Fruit fly (Drosophila melanogaster): ENCODE results near the gene spen.
A peak's percentile ranks its signal among the peaks of the same experiment; 100 is the strongest.

The spen gene

dm6 chr2L:160581-161452, 2.0 kb downstream of the spen start:
- TF ChIP-seq CG5204 (GFP tag; optimal IDR thresholded peaks at IDR 0.05) (peak; percentile 95), cnc (optimal IDR thresholded peaks at IDR 0.05) (no peak), CG14711 (tag; optimal IDR thresholded peaks at IDR 0.05) (peak; percentile 52), tj (GFP tag; optimal IDR thresholded peaks at IDR 0.05) (peak; percentile 97), CG7045 (GFP tag; optimal IDR thresholded peaks at IDR 0.05) (peak; percentile 96), CG12768 (GFP tag; optimal IDR thresholded peaks at IDR 0.05) (peak; percentile 97), bab1 (GFP tag; optimal IDR thresholded peaks at IDR 0.05) (peak; percentile 93), Crg-1 (GFP tag; optimal IDR thresholded peaks at IDR 0.05) (peak; percentile 38), ovo (GFP tag; optimal IDR thresholded peaks at IDR 0.05) (peak; percentile 100), CG7101 (tag; optimal IDR thresholded peaks at IDR 0.05) (peak; percentile 76), kay (GFP tag; ENCODE audit: borderline replicate concordance) (peak; percentile 100), Mnt (GFP tag; optimal IDR thresholded peaks at IDR 0.05) (peak; percentile 94), pad (GFP tag; optimal IDR thresholded peaks at IDR 0.05) (peak; percentile 88), cic (GFP tag; optimal IDR thresholded peaks at IDR 0.05) (peak; percentile 99), toe (GFP tag; optimal IDR thresholded peaks at IDR 0.05) (peak; percentile 99), Clk (GFP tag; optimal IDR thresholded peaks at IDR 0.05) (peak; percentile 99), Hr96 (GFP tag; optimal IDR thresholded peaks at IDR 0.05) (peak; percentile 88), CG33017 (tag; optimal IDR thresholded peaks at IDR 0.05) (peak; percentile 93), CG11617 (GFP tag; optimal IDR thresholded peaks at IDR 0.05) (peak; percentile 97), CG1620 (GFP tag; optimal IDR thresholded peaks at IDR 0.05) (peak; percentile 50)

DNA sequence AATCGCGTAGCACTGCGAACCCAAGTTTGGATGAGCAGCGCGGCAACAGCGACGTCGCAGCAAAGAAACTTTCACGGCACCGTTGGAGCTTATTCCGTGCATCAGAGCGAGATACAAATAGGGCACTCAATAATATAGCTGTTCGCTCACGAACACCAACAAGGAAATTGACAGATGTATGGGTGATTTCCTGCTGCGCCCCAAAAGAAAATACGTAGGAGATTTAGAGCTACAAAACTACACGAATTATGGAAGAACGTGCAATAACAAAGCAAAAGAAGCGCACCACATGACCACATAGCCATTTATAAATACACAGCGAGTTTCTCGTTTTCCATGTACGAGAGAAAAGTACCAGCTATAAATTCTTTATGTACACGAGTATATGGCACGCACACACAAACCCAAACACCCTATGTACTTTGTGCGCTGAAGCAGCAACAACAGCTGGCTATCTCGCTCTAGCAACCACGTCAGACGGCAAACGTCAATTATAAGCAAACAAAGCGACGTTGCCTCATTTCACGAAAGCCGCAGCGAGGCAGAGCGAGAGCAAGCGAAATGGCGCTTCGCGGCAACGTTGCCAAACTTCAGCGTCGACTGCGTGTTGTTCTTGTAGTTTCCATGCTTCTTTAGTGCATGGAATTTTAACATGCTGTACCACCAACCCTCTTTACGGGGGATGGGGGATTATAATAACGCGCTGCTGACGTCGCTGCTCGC, 2.8 kb downstream of the spen start:
- TF ChIP-seq CG7101 (tag; optimal IDR thresholded peaks at IDR 0.05) (peak; percentile 88), Crg-1 (GFP tag; optimal IDR thresholded peaks at IDR 0.05) (peak; percentile 67), cic (GFP tag; optimal IDR thresholded peaks at IDR 0.05) (peak; percentile 98), bab1 (GFP tag; optimal IDR thresholded peaks at IDR 0.05) (peak; percentile 97), CG1620 (GFP tag; optimal IDR thresholded peaks at IDR 0.05) (no peak), Hr96 (GFP tag; optimal IDR thresholded peaks at IDR 0.05) (peak; percentile 88), CG7045 (GFP tag; optimal IDR thresholded peaks at IDR 0.05) (peak; percentile 76), cnc (optimal IDR thresholded peaks at IDR 0.05) (no peak), CG5204 (GFP tag; optimal IDR thresholded peaks at IDR 0.05) (peak; percentile 45), CG12768 (GFP tag; optimal IDR thresholded peaks at IDR 0.05) (peak; percentile 83), ovo (GFP tag; optimal IDR thresholded peaks at IDR 0.05) (peak; percentile 96), Clk (GFP tag; optimal IDR thresholded peaks at IDR 0.05) (peak; percentile 97), kay (GFP tag; ENCODE audit: borderline replicate concordance) (peak; percentile 100), toe (GFP tag; optimal IDR thresholded peaks at IDR 0.05) (peak; percentile 94), Mnt (GFP tag; optimal IDR thresholded peaks at IDR 0.05) (peak; percentile 89), CG14711 (tag; optimal IDR thresholded peaks at IDR 0.05) (peak; percentile 65), CG33017 (tag; optimal IDR thresholded peaks at IDR 0.05) (peak; percentile 82), tj (GFP tag; optimal IDR thresholded peaks at IDR 0.05) (peak; percentile 86), CG11617 (GFP tag; optimal IDR thresholded peaks at IDR 0.05) (peak; percentile 80), pad (GFP tag; optimal IDR thresholded peaks at IDR 0.05) (peak; percentile 75)

DNA sequence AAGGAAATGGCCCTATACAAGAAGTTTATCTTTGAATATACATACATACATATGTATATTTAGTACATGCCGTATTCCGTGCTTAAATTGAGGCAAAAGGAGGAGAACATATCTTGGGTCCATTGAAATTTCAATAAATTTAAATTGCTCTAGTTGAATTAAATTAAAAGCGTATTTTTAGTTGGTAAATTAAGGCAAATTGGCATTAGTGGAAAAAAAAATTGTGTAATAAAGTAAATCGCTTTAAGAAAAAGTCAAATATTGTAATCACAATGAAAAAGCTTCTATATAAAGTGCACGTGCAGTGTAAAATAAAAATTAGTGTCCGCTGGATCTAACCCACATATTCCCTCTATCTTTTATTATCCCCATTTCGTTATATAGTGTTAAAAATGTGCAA, 3.4 kb downstream of the spen start:
- TF ChIP-seq kay (GFP tag; ENCODE audit: borderline replicate concordance) (no peak), Hr96 (GFP tag; optimal IDR thresholded peaks at IDR 0.05) (no peak), ovo (GFP tag; optimal IDR thresholded peaks at IDR 0.05) (no peak), bab1 (GFP tag; optimal IDR thresholded peaks at IDR 0.05) (no peak)

- TF ChIP-seq CG5204 (GFP tag; optimal IDR thresholded peaks at IDR 0.05) (no peak), CG7045 (GFP tag; optimal IDR thresholded peaks at IDR 0.05) (no peak), kay (GFP tag; ENCODE audit: borderline replicate concordance) (no peak), Crg-1 (GFP tag; optimal IDR thresholded peaks at IDR 0.05) (no peak), tj (GFP tag; optimal IDR thresholded peaks at IDR 0.05) (no peak), Clk (GFP tag; optimal IDR thresholded peaks at IDR 0.05) (no peak), CG33017 (tag; optimal IDR thresholded peaks at IDR 0.05) (no peak), Mnt (GFP tag; optimal IDR thresholded peaks at IDR 0.05) (no peak), CG11617 (GFP tag; optimal IDR thresholded peaks at IDR 0.05) (no peak), bab1 (GFP tag; optimal IDR thresholded peaks at IDR 0.05) (no peak)
Measured at dm6 chr2L:163229-163628, 4.4 kb downstream of the spen start.

dm6 chr2L:165253-165890, 6.5 kb downstream of the spen start:
- TF ChIP-seq ovo (GFP tag; optimal IDR thresholded peaks at IDR 0.05) = no peak
- TF ChIP-seq tj (GFP tag; optimal IDR thresholded peaks at IDR 0.05) = peak; percentile 59
- no peak for TF ChIP-seq CG14711 (tag; optimal IDR thresholded peaks at IDR 0.05)
- no peak for TF ChIP-seq CG11617 (GFP tag; optimal IDR thresholded peaks at IDR 0.05)
